Fruit fly (Drosophila melanogaster) Kc167 (cell line): Measurements from ENCODE around the gene DCTN5-p25.

ENCODE experiments used
- h ChIP-seq: fragments of >200 bp; optimal IDR thresholded peaks from 3 replicates; lab custom pipeline; 2018; ENCODE audit warnings: missing external identifiers
- psq ChIP-seq: fragments of >200 bp; optimal IDR thresholded peaks from 2 replicates; lab custom pipeline; 2017; ENCODE audit warnings: missing external identifiers

DNA sequence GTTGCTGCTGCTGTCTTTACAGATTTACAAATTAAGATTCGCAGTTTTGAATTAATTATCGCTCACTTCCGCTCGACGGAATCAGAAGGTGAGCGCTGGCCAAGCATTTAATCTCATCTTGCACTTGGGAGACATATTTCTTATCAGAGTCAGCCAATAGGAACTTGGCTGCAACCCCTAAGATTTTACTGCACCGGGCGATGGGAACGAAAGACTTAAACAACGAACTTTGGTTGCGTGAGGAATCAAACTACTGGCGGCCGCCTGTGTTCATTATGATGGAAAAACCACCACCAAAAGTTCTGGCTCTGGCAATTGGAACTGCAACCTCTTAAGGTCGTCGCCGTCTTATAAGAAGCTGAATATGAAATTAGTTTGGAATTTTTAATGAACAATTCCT is 38.2 kb downstream of the DCTN5-p25 start:
- TF ChIP-seq psq (no peak), h (lab: Kevin White, UChicago) (no peak)
